Fruit fly (Drosophila melanogaster): ENCODE measurements around the gene CG14154.

- TF ChIP-seq CG9948 (tag; optimal IDR thresholded peaks at IDR 0.05) (no peak), CG8159 (tag; optimal IDR thresholded peaks at IDR 0.05) (no peak), EcR (GFP tag; optimal IDR thresholded peaks at IDR 0.05) (no peak), CG12605 (GFP tag; IDR thresholded peaks at IDR 0.05) (no peak)
Measured at dm6 chr3L:10674940-10675339, 33.3 kb downstream of the CG14154 start.

Data from whole organism, pupa.